Worm (Caenorhabditis elegans): ENCODE data around the gene ZK899.3.

Gene ZK899.3

ce11 chrX:9476752-9477151 lies 23.8 kb downstream of the ZK899.3 start:
- TF ChIP-seq ces-1 (GFP tag; optimal IDR thresholded peaks at IDR 0.05) (no peak), mab-9 (GFP tag; IDR thresholded peaks at IDR 0.05) (no peak), nhr-76 (tag; optimal IDR thresholded peaks at IDR 0.05) (no peak)

- TF ChIP-seq grh-1 (GFP tag; IDR thresholded peaks at IDR 0.05) (no peak), efl-1 (optimal IDR thresholded peaks at IDR 0.05) (no peak), efl-1 (GFP tag; optimal IDR thresholded peaks at IDR 0.05 in 1 of 2) (peak in 1 of 2 experiments; percentile 14)
Observed at ce11 chrX:9483754-9484153, 30.8 kb downstream of the ZK899.3 start.

ce11 chrX:9486160-9486559 lies 33.2 kb downstream of the ZK899.3 start:
- no peak for TF ChIP-seq efl-1 (optimal IDR thresholded peaks at IDR 0.05)
- TF ChIP-seq efl-1 (GFP tag; optimal IDR thresholded peaks at IDR 0.05 in 1 of 2), result peak in 1 of 2 experiments; percentile 55
- TF ChIP-seq lin-14 (GFP tag; optimal IDR thresholded peaks at IDR 0.05), result no peak
- TF ChIP-seq sup-37 (GFP tag; optimal IDR thresholded peaks at IDR 0.05), result no peak
- no peak for TF ChIP-seq pqm-1 (tag; optimal IDR thresholded peaks at IDR 0.05)

- TF ChIP-seq mdl-1 (tag; optimal IDR thresholded peaks at IDR 0.05), result peak in 1 of 2 experiments; percentile 33
- TF ChIP-seq mef-2 (tag; optimal IDR thresholded peaks at IDR 0.05), result no peak
- no peak for TF ChIP-seq fkh-8 (tag; optimal IDR thresholded peaks at IDR 0.05)
- no peak for TF ChIP-seq C04F5.9 (tag; optimal IDR thresholded peaks at IDR 0.05)
- no peak for TF ChIP-seq nhr-71 (tag; optimal IDR thresholded peaks at IDR 0.05)
- TF ChIP-seq nhr-20 (tag; optimal IDR thresholded peaks at IDR 0.05), result peak; percentile 37
- no peak for TF ChIP-seq hlh-4 (tag; optimal IDR thresholded peaks at IDR 0.05)
- TF ChIP-seq nhr-47 (tag; optimal IDR thresholded peaks at IDR 0.05), result no peak
- TF ChIP-seq ztf-11 (tag; optimal IDR thresholded peaks at IDR 0.05), result no peak
- TF ChIP-seq xbp-1 (tag; optimal IDR thresholded peaks at IDR 0.05), result no peak
- TF ChIP-seq mab-9 (GFP tag; IDR thresholded peaks at IDR 0.05), result no peak
- peak; percentile 58 for TF ChIP-seq blmp-1 (tag; optimal IDR thresholded peaks at IDR 0.05)
- no peak for TF ChIP-seq nhr-76 (tag; optimal IDR thresholded peaks at IDR 0.05)
- TF ChIP-seq vab-15 (tag; optimal IDR thresholded peaks at IDR 0.05), result no peak
- TF ChIP-seq nhr-85 (tag), result peak; percentile 74
- TF ChIP-seq snpc-4 (tag; optimal IDR thresholded peaks at IDR 0.05), result no peak
- TF ChIP-seq lsy-2 (tag; optimal IDR thresholded peaks at IDR 0.05), result no peak
- TF ChIP-seq fkh-10 (GFP tag; optimal IDR thresholded peaks at IDR 0.05), result no peak
- TF ChIP-seq aly-2 (tag; optimal IDR thresholded peaks at IDR 0.05), result no peak
- TF ChIP-seq lin-13 (GFP tag; optimal IDR thresholded peaks at IDR 0.05), result no peak
- TF ChIP-seq C16A3.4 (tag; optimal IDR thresholded peaks at IDR 0.05), result no peak
- TF ChIP-seq snu-23 (GFP tag; optimal IDR thresholded peaks at IDR 0.05), result peak; percentile 33
- no peak for TF ChIP-seq isw-1 (GFP tag; IDR thresholded peaks at IDR 0.05)
- TF ChIP-seq nhr-12 (tag; optimal IDR thresholded peaks at IDR 0.05), result no peak
- peak; percentile 53 for TF ChIP-seq lin-14 (GFP tag; optimal IDR thresholded peaks at IDR 0.05)
- no peak for TF ChIP-seq ceh-82 (tag; optimal IDR thresholded peaks at IDR 0.05)
- no peak for TF ChIP-seq zip-4 (GFP tag; optimal IDR thresholded peaks at IDR 0.05)
- no peak for TF ChIP-seq ceh-90 (tag; optimal IDR thresholded peaks at IDR 0.05)
- peak in 2 of 6 experiments; percentile 12 to 60 for TF ChIP-seq elt-3 (tag; optimal IDR thresholded peaks at IDR 0.05)
- no peak for TF ChIP-seq unc-62 (GFP tag; optimal IDR thresholded peaks at IDR 0.05)
Observed at ce11 chrX:9489578-9489977, 36.6 kb downstream of the ZK899.3 start.

- TF ChIP-seq grh-1 (GFP tag; IDR thresholded peaks at IDR 0.05) (peak; percentile 50; the same call in 1 of the 2 replicates), nhr-85 (tag) (peak; percentile 79), ces-1 (GFP tag; optimal IDR thresholded peaks at IDR 0.05) (no peak), elt-3 (tag; optimal IDR thresholded peaks at IDR 0.05) (peak in 4 of 6 experiments; percentile 13 to 57 (median 44)), snu-23 (GFP tag; optimal IDR thresholded peaks at IDR 0.05) (peak; percentile 25), nhr-71 (tag; optimal IDR thresholded peaks at IDR 0.05) (peak; percentile 23), sptf-1 (tag; optimal IDR thresholded peaks at IDR 0.05) (no peak), lin-14 (GFP tag; optimal IDR thresholded peaks at IDR 0.05) (peak; percentile 48), blmp-1 (tag; optimal IDR thresholded peaks at IDR 0.05) (peak; percentile 43), nhr-12 (tag; optimal IDR thresholded peaks at IDR 0.05) (no peak)
Observed at ce11 chrX:9491439-9491838, 38.5 kb downstream of the ZK899.3 start.

All from whole organism, L1 larva.